Fruit fly (Drosophila melanogaster): Measurements from ENCODE around the gene HLH4C.
A peak's percentile ranks its signal among the peaks of the same experiment; 100 is the strongest.

Gene HLH4C

DNA sequence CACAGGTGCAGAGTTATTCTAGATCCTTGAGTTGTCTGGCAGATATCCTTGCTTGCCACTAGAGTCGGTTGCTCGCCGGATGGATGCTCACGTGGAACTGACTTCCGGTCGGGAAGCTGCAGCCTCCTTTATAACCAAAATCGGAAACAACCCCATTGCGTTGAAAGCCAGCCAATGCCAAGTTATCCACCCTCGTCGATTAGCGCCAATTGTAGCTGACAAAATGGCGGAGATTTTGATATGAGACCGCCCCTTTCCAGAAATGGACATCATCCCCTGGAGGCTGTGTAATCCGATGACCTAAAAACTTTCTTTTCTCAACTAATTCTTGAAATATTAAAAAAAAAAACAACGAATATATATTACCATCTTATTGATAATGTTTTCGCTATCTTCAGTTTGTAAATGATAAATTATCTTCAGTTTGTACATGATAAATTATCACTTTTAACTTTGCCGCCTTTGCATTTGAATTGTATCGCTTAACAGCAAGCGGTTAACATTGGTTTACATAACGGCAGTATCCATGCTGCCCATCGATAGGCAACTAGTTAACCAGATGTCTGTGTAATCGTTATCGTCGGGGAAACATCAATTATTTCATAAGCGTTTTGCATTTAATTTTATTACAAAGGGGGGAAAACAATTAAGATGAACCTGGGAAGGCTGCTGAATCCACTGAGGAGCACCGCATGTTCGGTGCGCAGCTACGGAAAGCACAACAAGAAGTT lies at the start of gene HLH4C, which contains the start of gene mRpL30:
Gene HLH4C, minus strand, starts transcription at position 99 of the 731 bp plus-strand sequence.
Gene mRpL30, plus strand, starts transcription at position 556 of the 731 bp plus-strand sequence.
- TF ChIP-seq CG17801 (GFP tag; optimal IDR thresholded peaks at IDR 0.05; ENCODE audit: partially characterized antibody), result peak; percentile 3

DNA sequence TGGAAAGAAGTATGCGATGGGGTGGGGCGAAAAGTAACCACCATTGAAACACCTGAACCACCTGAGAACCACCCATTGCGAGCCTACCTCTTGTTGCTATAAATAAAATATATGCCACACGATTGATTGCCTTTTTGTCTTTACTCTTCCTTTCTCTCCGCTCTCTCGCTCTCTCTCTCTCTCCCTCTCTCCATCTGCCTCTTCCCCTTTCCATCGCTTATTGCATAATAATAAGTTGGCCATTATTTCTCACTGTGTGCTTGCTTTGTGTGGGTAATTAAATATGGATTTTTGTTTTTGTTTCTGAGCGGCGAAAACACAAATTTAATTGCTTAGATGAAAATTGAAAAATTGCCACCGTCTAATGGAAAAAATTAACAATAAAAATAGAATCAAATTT lies 46.9 kb upstream of the HLH4C start:
- TF ChIP-seq CG17801 (GFP tag; optimal IDR thresholded peaks at IDR 0.05; ENCODE audit: partially characterized antibody), result no peak

DNA sequence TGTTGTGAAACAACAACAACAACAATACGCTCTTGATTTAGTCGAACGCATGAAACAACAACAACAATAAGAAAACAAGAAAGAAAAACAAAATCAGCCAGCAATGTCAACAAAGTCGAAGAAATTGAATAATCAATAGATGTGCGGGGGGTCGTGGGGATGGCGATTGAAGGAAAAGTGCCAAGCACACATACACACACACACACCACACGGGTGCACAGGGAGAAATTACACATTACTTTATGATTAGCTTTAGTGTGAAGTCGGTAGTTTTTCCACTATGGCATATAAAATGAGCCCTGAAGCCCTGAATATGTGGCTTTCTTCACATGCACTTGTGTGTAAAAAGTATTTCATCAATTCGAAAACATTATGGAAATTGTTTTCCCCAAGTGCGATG lies 45.7 kb upstream of the HLH4C start:
- no peak for TF ChIP-seq CG17801 (GFP tag; optimal IDR thresholded peaks at IDR 0.05; ENCODE audit: partially characterized antibody)

DNA sequence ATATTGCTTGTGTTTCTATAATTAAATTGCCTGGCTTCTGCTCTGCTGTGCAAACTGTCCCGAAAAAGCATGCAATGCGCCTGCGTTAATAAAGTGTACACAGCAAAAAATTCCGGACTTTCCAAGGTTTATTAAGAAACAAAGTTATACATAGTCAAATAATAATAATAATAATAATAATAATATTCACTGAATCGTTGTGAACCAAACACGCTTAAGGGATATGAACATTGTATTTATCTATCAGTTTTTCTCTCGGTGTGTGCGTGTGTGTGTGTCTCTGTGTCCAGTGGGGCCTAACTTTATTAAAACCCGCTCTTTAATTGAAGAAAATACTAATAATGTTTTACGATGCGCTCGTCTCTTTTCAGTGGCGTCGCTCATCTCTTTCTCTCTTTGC lies 44.0 kb upstream of the HLH4C start:
- TF ChIP-seq CG17801 (GFP tag; optimal IDR thresholded peaks at IDR 0.05; ENCODE audit: partially characterized antibody), result no peak

DNA sequence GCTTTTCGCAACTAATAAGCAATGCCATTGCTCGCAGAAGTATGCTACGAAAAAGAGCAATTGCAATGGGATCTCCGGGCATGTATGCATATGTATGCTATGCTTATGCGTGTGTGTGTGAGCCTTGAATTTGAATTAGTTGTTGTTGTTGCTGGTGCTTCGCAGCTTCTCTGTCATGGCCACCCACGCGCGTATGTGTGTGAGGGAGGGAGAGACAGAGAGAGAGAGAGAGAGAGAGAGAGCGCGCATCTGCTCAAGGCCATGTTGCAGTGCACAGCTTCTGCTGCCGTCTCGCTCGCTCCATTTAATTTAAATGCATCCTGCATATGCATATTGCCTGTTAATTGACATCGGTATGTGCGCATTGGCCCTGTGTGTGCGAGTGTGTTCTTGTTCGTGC lies 43.6 kb upstream of the HLH4C start:
- TF ChIP-seq CG17801 (GFP tag; optimal IDR thresholded peaks at IDR 0.05; ENCODE audit: partially characterized antibody), result no peak

DNA sequence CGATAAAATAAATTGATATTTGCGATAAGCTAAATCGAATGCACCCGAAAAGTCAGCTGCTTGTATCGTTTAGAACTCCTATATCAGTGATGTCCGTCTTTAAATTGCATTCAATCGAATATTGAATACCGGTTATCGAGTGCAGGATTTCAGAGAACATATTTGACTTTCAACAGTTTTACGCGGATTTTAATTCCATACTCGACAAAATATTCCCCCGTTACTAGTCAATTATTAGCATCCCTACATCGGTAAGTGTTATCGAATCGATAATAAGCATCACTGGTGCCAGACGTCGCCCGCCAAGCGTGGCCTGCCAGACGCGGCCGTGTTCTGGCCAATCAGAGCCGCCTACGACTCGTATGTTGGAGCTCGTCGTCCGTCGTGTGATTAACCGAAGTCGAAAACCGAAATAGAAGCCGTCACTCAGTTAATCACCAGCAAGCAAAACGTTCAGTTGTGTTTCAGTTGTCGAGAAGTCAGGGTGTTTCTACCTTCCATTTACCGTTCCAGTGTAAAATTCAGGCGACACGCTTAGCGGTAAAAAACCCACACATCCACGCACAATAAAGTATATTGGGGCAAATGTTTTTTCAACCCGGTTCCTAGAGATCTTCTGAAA lies 40.7 kb upstream of the HLH4C start, which contains the start of gene ctp:
Gene ctp, plus strand, starts transcription at position 23 of the 622 bp plus-strand sequence.
- peak; percentile 81 for TF ChIP-seq CG17801 (GFP tag; optimal IDR thresholded peaks at IDR 0.05; ENCODE audit: partially characterized antibody)

- no peak for TF ChIP-seq CG17801 (GFP tag; optimal IDR thresholded peaks at IDR 0.05; ENCODE audit: partially characterized antibody)
These were observed 39.5 kb upstream of the HLH4C start, which contains the start of gene Pp2C1 for dm6 chrX:4686723-4687122. TSS of gene Pp2C1 (minus strand) at chrX:4686903.

DNA sequence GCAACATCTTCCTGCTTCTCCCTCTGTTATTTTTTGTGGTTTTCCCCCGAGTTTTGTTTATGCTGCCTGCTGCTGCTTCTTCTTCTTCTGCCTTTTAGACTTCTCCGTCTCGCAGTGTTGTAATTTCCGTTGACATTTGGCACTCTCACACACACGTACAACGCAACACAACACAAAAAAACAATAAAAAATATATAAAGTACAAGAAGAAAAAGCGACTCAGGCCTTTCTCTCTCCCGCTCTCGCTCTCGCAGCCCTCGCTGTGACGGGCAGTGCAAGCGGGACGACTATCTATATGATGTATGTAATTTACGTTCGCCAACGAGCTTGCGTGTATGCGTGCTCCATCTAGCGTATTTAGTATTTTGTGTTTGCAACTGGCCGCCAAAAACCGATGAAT lies 38.9 kb upstream of the HLH4C start:
- peak; percentile 94 for TF ChIP-seq CG17801 (GFP tag; optimal IDR thresholded peaks at IDR 0.05; ENCODE audit: partially characterized antibody)

dm6 chrX:4684444-4684924 lies 37.3 kb upstream of the HLH4C start:
- TF ChIP-seq CG17801 (GFP tag; optimal IDR thresholded peaks at IDR 0.05; ENCODE audit: partially characterized antibody), result peak; percentile 86

DNA sequence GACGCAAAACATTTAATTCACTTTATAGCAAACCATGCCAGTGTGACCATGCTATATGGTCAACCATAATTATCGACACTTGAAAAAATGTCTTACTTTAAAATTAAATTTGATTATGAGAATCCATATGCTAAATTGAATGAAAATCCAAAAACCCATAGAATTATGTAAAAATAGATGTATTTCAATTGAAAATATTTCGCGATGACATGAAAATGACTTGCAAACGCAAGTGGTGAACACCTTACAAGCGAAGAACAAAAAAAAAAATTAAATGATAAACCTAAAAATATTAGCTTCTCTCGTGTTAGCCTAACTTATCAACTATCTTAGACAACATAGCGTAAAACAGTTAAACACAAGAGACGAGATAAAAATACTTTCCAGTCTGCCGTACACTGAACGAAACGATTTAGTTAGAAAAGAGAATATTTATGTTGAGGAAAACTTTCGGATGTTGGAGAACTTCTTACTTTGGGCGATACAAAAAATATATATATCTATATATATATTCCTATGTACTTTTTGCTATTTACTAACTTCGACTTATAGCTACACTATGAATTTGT lies 32.7 kb upstream of the HLH4C start:
- TF ChIP-seq CG17801 (GFP tag; optimal IDR thresholded peaks at IDR 0.05; ENCODE audit: partially characterized antibody), result peak; percentile 57

DNA sequence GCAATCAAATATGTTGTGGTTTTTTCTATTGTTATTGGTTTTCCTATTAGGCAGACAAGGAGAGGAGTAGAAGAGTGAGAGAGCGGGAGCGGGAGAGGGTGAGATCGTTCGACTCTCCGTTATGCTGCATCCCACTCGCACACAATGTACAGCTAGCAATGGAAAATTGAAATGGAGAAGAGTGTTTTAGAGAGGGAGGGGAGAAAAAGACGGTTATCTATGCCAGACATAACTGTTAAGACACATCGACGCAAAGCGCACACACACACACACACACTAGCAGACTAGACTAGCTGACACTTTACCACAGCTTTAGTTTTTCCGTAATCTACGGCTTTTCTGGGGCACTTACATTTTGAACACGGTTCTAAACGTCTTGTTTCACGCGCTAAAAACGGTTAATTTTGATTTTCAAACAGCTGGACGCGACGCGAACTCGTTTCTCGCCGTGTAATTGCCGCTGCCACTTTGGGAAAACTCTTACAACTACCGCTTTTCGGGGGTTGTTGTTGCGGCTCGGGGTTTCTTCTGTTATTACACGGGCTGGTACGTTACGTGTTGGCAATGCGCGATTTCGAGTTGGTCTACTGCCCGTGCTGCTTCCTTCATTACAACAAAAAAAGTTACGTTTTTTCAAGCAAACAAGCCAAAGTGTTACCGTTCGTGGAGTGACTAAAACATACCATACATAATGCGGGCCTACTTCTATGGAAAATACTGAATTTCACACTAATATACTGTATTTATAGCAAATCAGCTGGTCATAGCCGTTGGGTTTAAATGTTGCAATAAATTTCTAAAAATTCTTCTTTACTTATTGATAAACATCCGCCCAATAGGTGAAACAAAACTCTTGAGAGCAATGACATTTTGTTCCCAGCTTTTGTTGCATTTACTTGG lies 31.9 kb upstream of the HLH4C start, which contains the start of gene fzr:
Gene fzr, minus strand, starts transcription at position 625 of the 900 bp plus-strand sequence.
- TF ChIP-seq CG17801 (GFP tag; optimal IDR thresholded peaks at IDR 0.05; ENCODE audit: partially characterized antibody), result no peak

DNA sequence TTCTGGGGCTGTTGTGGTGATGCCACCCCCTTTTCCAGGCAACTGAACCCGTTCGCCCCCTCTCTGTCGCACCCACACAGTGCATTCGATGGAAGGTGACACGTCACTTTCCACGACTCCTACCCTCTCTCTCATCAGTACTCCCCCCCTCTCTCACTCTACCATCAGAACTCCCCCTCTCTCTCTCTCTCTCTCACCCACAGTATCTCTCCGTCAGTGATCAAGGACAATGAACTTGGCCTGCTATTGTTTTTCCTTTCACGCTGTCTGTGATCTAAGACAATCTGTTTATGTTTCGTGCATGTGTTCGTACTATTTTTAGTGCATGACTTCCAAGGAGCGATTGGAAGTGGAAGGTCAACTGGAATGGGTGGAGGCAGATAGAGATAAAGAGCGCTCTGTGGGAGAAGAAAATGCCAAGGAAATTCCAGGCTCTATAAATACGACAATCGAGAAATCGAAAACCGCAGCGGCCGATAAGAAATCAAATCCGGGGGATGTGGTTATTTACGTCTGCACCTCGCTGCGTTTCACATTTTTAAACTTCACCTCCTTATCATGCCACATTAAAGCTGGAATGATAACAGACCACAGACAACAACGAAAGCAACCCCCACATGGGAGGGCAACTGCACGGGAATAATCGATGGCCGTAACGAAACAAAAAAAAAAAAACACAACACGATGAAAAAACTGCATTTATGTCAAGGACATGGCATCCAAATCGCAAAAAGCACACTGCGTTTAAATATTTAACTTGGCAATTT lies 31.1 kb upstream of the HLH4C start:
- no peak for TF ChIP-seq CG17801 (GFP tag; optimal IDR thresholded peaks at IDR 0.05; ENCODE audit: partially characterized antibody)

dm6 chrX:4677427-4677826 lies 30.2 kb upstream of the HLH4C start:
- TF ChIP-seq CG17801 (GFP tag; optimal IDR thresholded peaks at IDR 0.05; ENCODE audit: partially characterized antibody), result no peak

- TF ChIP-seq CG17801 (GFP tag; optimal IDR thresholded peaks at IDR 0.05; ENCODE audit: partially characterized antibody), result peak; percentile 5
These were observed 27.8 kb upstream of the HLH4C start for dm6 chrX:4675054-4675453.

All from ovary, adult (tissue).